Fruit fly (Drosophila melanogaster): ENCODE results near the gene CG43965.

DNA sequence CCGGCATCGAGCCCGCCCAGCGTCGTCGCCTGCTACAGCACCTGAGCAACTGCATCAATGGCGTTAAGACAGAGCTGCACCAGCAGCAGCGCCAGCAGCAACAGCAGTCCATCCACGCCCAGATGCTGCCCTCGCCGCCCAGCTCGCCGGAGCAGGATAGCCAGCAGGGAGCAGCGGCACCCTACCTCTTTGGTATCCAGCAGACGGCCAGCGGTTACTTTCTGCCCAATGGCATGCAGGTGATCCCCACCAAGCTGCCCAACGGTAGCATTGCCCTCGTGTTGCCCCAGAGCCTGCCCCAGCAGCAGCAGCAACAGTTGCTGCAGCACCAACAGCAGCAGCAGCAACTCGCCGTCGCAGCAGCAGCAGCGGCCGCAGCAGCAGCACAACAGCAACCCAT, 47.8 kb downstream of the CG43965 start:
- TF ChIP-seq CG12768 (GFP tag; optimal IDR thresholded peaks at IDR 0.05): no peak
- no peak for TF ChIP-seq cnc (optimal IDR thresholded peaks at IDR 0.05)
- no peak for TF ChIP-seq Clk (GFP tag; optimal IDR thresholded peaks at IDR 0.05)
- TF ChIP-seq kay (GFP tag; ENCODE audit: borderline replicate concordance): no peak
